Worm (Caenorhabditis elegans): ENCODE data around the gene ZC443.4.
"Not testable (repeated sequence)": the region's sequence is repeated elsewhere in the genome, so short reads cannot be mapped to it uniquely, and the experiment has no call there.

ZC443.4 gene

DNA sequence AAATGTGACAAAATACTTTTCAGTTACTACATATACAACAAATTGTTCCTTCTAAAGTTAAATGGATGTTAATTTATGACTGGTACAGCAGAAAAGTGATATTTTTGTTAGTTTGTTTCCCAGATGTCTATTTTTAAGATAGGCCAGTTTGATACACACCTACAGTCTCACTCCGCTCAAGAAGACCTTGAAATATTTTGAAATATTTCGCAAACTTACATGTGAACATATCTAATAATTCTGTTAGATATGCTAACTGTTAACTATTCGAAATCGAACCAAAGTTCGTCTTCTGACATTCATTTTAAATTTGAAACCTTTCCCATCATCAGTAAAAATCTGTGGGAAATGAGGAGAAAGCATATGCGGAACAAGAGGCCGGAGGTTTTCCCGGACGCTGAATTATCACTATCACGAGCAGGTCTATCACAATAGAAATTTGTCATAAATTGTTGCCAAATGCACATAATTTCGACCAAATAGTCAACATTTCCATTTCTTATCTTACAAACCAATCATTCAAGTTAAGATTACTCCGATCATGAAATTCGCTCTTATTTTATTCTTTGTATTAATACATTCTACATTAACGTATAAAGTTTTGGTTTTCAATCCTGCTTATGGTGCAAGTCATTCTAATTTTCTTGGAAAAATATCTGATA, at the start of gene ZC443.4, which contains the start of gene ugt-18:
TSS of gene ZC443.4 (minus strand) at position 95 of the 662 bp plus-strand sequence.
TSS of gene ugt-18 (plus strand) at position 469 of the 662 bp plus-strand sequence.
- TF ChIP-seq unc-39 (tag; optimal IDR thresholded peaks at IDR 0.05) (no peak), zip-8 (tag; optimal IDR thresholded peaks at IDR 0.05) (no peak), ceh-39 (tag; optimal IDR thresholded peaks at IDR 0.05) (no peak), mls-2 (tag; optimal IDR thresholded peaks at IDR 0.05) (no peak), ceh-43 (GFP tag; optimal IDR thresholded peaks at IDR 0.05) (no peak), ham-2 (GFP tag; optimal IDR thresholded peaks at IDR 0.05) (no peak), ces-1 (GFP tag; optimal IDR thresholded peaks at IDR 0.05) (no peak), unc-62 (GFP tag; optimal IDR thresholded peaks at IDR 0.05) (no peak), sptf-1 (tag; optimal IDR thresholded peaks at IDR 0.05) (no peak), elt-3 (tag; optimal IDR thresholded peaks at IDR 0.05) (no peak), nhr-76 (tag; optimal IDR thresholded peaks at IDR 0.05) (no peak), nhr-237 (tag; optimal IDR thresholded peaks at IDR 0.05) (no peak), nhr-28 (tag; optimal IDR thresholded peaks at IDR 0.05) (no peak), tbx-8 (GFP tag; optimal IDR thresholded peaks at IDR 0.05) (no peak), drap-1 (GFP tag; optimal IDR thresholded peaks at IDR 0.05) (no peak), blmp-1 (tag; optimal IDR thresholded peaks at IDR 0.05) (no peak), nhr-2 (tag; optimal IDR thresholded peaks at IDR 0.05) (no peak), bed-3 (GFP tag; optimal IDR thresholded peaks at IDR 0.05) (no peak), ztf-11 (tag; optimal IDR thresholded peaks at IDR 0.05) (no peak)

DNA sequence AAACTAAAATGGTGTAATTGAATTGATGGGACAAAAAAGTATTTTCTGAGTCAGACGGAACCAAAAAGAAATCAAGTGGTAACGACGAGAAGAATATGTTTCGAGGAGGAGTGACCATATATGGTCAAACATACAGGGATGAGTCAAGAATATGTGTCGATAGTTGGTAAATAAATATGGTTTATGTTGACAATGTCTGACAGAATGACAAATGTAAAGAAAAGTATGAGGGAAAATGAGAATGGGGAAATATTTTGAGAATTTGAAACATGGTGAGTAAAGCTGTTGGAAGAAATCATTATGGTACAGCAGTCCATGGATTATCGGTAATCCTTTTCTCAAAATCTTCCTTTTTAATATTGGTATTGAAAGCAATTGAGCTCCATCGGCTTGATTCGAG, 48.3 kb upstream of the ZC443.4 start, which contains the start of gene nspg-1:
TSS of gene nspg-1 (minus strand) at position 101 of the 400 bp plus-strand sequence.
- TF ChIP-seq elt-1 (tag; optimal IDR thresholded peaks at IDR 0.05; ENCODE audit: borderline replicate concordance, insufficient read depth): no peak
- no peak for TF ChIP-seq flh-1 (GFP tag; optimal IDR thresholded peaks at IDR 0.05)
- no peak for TF ChIP-seq unc-62 (GFP tag; optimal IDR thresholded peaks at IDR 0.05)
- TF ChIP-seq zip-8 (tag; optimal IDR thresholded peaks at IDR 0.05): no peak
- no peak for TF ChIP-seq mls-2 (tag; optimal IDR thresholded peaks at IDR 0.05)

DNA sequence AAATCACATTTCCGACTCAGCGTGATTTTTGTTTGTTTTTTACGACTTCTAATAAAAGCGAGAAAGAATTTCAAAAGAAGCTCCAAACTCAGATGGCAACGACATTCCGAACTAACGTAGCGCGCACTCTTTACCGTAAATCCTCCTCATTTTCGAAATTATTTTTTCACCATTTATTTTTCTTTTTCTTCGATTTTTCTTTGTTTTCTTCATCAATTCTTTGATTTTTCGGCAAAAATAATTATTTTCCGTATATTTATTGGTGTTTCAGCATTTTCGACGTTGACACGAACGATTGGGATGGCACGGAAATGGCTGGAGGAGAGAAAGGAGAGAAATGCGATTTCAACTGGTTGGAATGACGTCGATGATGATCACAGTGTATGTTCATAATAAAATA, 45.9 kb upstream of the ZC443.4 start, which contains the start of gene T07F10.5:
TSS of gene T07F10.5 (plus strand) at position 301 of the 400 bp plus-strand sequence.
- TF ChIP-seq nhr-237 (tag; optimal IDR thresholded peaks at IDR 0.05); ceh-83 (GFP tag; optimal IDR thresholded peaks at IDR 0.05); mep-1 (tag; optimal IDR thresholded peaks at IDR 0.05): not testable (repeated sequence)

DNA sequence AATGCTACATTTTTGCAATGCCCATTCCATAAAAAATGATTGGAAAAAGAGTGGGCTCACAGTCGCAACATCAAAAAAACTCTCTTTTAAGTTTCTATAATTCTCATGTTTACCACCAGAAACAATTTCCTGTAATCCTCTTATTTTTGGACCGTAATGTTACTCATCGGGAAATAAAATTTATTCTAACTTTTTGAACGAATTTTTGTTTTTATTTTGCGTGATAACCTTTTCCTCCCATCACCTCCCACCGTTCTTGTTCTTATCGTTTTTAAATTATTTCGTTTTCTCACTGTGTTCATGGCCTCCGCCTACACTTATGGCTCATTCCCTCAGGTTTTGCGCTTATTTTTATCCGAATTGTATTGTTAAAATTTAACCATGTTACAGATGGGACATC, 39.5 kb upstream of the ZC443.4 start, which contains the start of gene anp-1:
TSS of gene anp-1 (plus strand) at position 301 of the 400 bp plus-strand sequence.
- TF ChIP-seq nhr-76 (tag; optimal IDR thresholded peaks at IDR 0.05) (no peak), nhr-12 (tag; optimal IDR thresholded peaks at IDR 0.05) (no peak), sem-2 (GFP tag; optimal IDR thresholded peaks at IDR 0.05) (no peak), mep-1 (tag; optimal IDR thresholded peaks at IDR 0.05) (no peak), nhr-28 (tag; optimal IDR thresholded peaks at IDR 0.05) (no peak), sptf-1 (tag; optimal IDR thresholded peaks at IDR 0.05) (no peak)

DNA sequence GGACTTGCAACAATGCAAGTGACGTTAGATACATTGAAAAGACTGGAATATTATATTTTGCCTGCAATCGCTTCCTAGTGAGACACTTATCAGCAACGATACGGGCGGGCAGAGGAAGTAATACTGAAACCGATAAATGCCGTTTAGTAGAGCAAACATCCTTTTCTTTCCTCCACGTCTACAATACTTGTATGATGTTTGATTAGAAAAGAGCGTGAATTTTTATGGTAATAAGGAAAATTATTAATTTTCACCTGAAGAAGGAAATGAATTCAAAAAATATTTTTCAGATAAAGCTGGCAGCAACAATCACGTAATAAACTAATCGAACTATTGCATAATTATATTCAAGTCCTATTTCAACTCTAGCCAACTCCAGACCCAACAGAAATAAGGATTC, 35.1 kb upstream of the ZC443.4 start, which contains the start of gene C44H9.7:
TSS of gene C44H9.7 (minus strand) at position 101 of the 400 bp plus-strand sequence.
- TF ChIP-seq hlh-1 (tag; optimal IDR thresholded peaks at IDR 0.05): no peak
- no peak for TF ChIP-seq unc-120 (tag; optimal IDR thresholded peaks at IDR 0.05; ENCODE audit: poor library complexity, severe bottlenecking)
- TF ChIP-seq lin-32 (GFP tag; optimal IDR thresholded peaks at IDR 0.05): no peak
- no peak for TF ChIP-seq lin-13 (tag; optimal IDR thresholded peaks at IDR 0.05)
- TF ChIP-seq ztf-11 (tag; optimal IDR thresholded peaks at IDR 0.05): no peak
- no peak for TF ChIP-seq zip-8 (tag; optimal IDR thresholded peaks at IDR 0.05)
- no peak for TF ChIP-seq nhr-2 (tag; optimal IDR thresholded peaks at IDR 0.05)
- TF ChIP-seq M03D4.4 (tag; optimal IDR thresholded peaks at IDR 0.05): no peak
- no peak for TF ChIP-seq elt-3 (tag; optimal IDR thresholded peaks at IDR 0.05)
- TF ChIP-seq nhr-237 (tag; optimal IDR thresholded peaks at IDR 0.05): no peak
- TF ChIP-seq bed-3 (GFP tag; optimal IDR thresholded peaks at IDR 0.05): no peak
- no peak for TF ChIP-seq lsy-2 (tag; optimal IDR thresholded peaks at IDR 0.05)
- TF ChIP-seq nhr-12 (tag; optimal IDR thresholded peaks at IDR 0.05): no peak
- TF ChIP-seq cnd-1 (tag; optimal IDR thresholded peaks at IDR 0.05): no peak
